Worm (Caenorhabditis elegans): Measurements from ENCODE around the gene F36A4.4.

ce11 chrIV:4289267-4289666 lies 21.8 kb downstream of the F36A4.4 start, which contains the start of gene F15E6.5:
- no peak for TF ChIP-seq pag-3 (tag; optimal IDR thresholded peaks at IDR 0.05; ENCODE audit: borderline replicate concordance, insufficient read depth)
- no peak for TF ChIP-seq snpc-4 (tag; optimal IDR thresholded peaks at IDR 0.05)
- TF ChIP-seq tbx-2 (tag; optimal IDR thresholded peaks at IDR 0.05) = no peak
- TF ChIP-seq ceh-82 (tag; optimal IDR thresholded peaks at IDR 0.05) = no peak
- no peak for TF ChIP-seq C34B4.2 (tag; optimal IDR thresholded peaks at IDR 0.05)

All from whole organism, L1 larva.